Worm (Caenorhabditis elegans): ENCODE results near the gene K01A6.4.

DNA sequence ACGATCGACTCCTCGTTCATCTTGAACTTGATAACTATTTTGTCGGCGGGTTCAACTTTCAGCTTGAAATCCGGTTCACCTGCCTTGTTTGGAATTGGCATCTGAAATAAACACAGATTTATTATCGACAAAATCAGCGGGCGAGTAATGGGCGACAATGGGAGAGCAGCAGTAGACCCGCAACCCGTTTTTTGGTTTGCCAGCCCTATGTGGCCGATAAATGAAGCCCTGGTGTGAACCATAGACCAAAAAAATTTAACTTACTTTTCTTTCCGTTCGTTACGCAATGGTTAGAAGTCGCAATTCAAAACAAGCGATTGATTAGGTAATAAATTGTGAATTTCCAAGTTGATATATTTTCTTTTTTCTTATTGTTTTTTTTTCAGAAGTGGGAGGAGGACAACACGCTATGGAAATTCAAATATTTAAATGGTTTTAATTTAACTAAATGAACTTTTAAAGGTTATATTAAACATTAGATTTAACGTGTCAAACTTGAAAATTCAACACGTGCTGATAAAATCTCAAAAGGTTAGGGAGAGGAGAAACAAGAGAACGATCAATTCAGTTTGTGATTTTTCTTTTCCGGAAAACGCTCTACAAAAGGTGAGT is 36.3 kb downstream of the K01A6.4 start, which contains the start of the genes T22B3.3 and alg-3:
- TF ChIP-seq elt-1 (tag; optimal IDR thresholded peaks at IDR 0.05; ENCODE audit: borderline replicate concordance, insufficient read depth) (no peak), nhr-237 (tag; optimal IDR thresholded peaks at IDR 0.05) (no peak), ztf-11 (tag; optimal IDR thresholded peaks at IDR 0.05) (no peak), snpc-4 (tag; optimal IDR thresholded peaks at IDR 0.05) (no peak), tbx-8 (GFP tag; optimal IDR thresholded peaks at IDR 0.05) (no peak), nhr-12 (tag; optimal IDR thresholded peaks at IDR 0.05) (no peak), sptf-1 (tag; optimal IDR thresholded peaks at IDR 0.05) (no peak), unc-62 (GFP tag; optimal IDR thresholded peaks at IDR 0.05) (no peak)
